Worm (Caenorhabditis elegans) whole organism, early embryonic: ENCODE measurements around the gene C37H5.14.

Source experiments
- B0310.2 ChIP-seq: sonication (generic microtip); optimal IDR thresholded peaks from 2 replicates; lab custom pipeline; 2016; ENCODE audit warnings: mild to moderate bottlenecking, missing genetic modification characterization, missing compliant biosample characterization
- aly-1 ChIP-seq: sonication (generic microtip); optimal IDR thresholded peaks from 2 replicates; lab custom pipeline; 2016; ENCODE audit warnings: missing genetic modification characterization, missing compliant biosample characterization
- ama-1 ChIP-seq: fragments of 150-350 bp; optimal IDR thresholded peaks from 2 replicates; lab custom pipeline; 2014
- ets-7 ChIP-seq: sonication (generic microtip); optimal IDR thresholded peaks from 2 replicates; lab custom pipeline; 2016; ENCODE audit warnings: missing genotype, missing genetic modification characterization, missing compliant biosample characterization
- flt-1 ChIP-seq: fragments of 200-800 bp; sonication (Bioruptor generic); IDR thresholded peaks from 2 replicates; pipeline ENCODE4 v1.3.6; 2022; ENCODE audit warnings: missing genetic modification characterization, missing compliant biosample characterization
- hmg-4 ChIP-seq: fragments of 200-800 bp; sonication (Bioruptor generic); optimal IDR thresholded peaks from 2 replicates; lab custom pipeline; 2018; ENCODE audit warnings: mild to moderate bottlenecking, missing genetic modification characterization, missing compliant biosample characterization
- pes-1 ChIP-seq: fragments of 200-800 bp; sonication (Bioruptor generic); IDR thresholded peaks from 2 replicates; pipeline ENCODE4 v1.3.6; 2022; ENCODE audit warnings: missing genetic modification reagents, missing genetic modification characterization, missing compliant biosample characterization

- TF ChIP-seq flt-1 (no peak), ama-1 (lab: Kevin White, UChicago) (no peak), B0310.2 (no peak), ets-7 (tag; lab: Kevin White, UChicago) (no peak), hmg-4 (GFP tag; lab: Kevin White, UChicago) (no peak), pes-1 (no peak), aly-1 (tag; lab: Kevin White, UChicago) (no peak)
Measured at ce11 chrV:4881377-4881776, 47.2 kb upstream of the C37H5.14 start, which contains the start of gene str-32.
